Fruit fly (Drosophila melanogaster) whole organism, pupa: ENCODE data around the gene CG14322.

ENCODE experiments used
- CG10348 ChIP-seq: fragments of 200-800 bp; sonication (Bioruptor generic); IDR thresholded peaks from 2 replicates; pipeline ENCODE4 v1.3.6; 2022; ENCODE audit warnings: missing biosample characterization, missing genetic modification characterization
- CG14655 ChIP-seq: fragments of 200-800 bp; sonication (Bioruptor generic); optimal IDR thresholded peaks from 3 replicates; lab custom pipeline; 2017; ENCODE audit warnings: mild to moderate bottlenecking, missing biosample characterization, missing genetic modification reagents, missing genetic modification characterization
- CG15710 ChIP-seq: fragments of 200-800 bp; sonication (Bioruptor generic); optimal IDR thresholded peaks from 2 replicates; lab custom pipeline; 2018; ENCODE audit warnings: missing biosample characterization, mild to moderate bottlenecking, missing genetic modification characterization, moderate library complexity
- CG4496 ChIP-seq: fragments of 200-800 bp; sonication (Bioruptor generic); IDR thresholded peaks from 3 replicates; pipeline ENCODE4 v1.3.6; 2022; ENCODE audit warnings: missing biosample characterization, missing genetic modification characterization
- CG8159 ChIP-seq: fragments of 200-800 bp; sonication (Bioruptor generic); optimal IDR thresholded peaks from 3 replicates; lab custom pipeline; 2018; ENCODE audit warnings: missing biosample characterization, mild to moderate bottlenecking, missing genetic modification characterization, moderate library complexity
- CG9948 ChIP-seq: fragments of 200-800 bp; sonication (Bioruptor generic); optimal IDR thresholded peaks from 2 replicates; lab custom pipeline; 2018; ENCODE audit warnings: missing biosample characterization, mild to moderate bottlenecking, missing genetic modification characterization, moderate library complexity
- EcR ChIP-seq: fragments of 200-800 bp; sonication (Bioruptor generic); optimal IDR thresholded peaks from 3 replicates; lab custom pipeline; 2019; ENCODE audit warnings: missing biosample characterization, missing genetic modification characterization, mild to moderate bottlenecking, moderate library complexity, missing genetic modification reagents
- Ets98B ChIP-seq: fragments of 200-800 bp; sonication (Bioruptor generic); IDR thresholded peaks from 2 replicates; pipeline ENCODE4 v1.3.6; 2022; ENCODE audit warnings: missing biosample characterization, missing genetic modification characterization
- Pif1A ChIP-seq: fragments of 200-800 bp; sonication (Bioruptor generic); optimal IDR thresholded peaks from 3 replicates; lab custom pipeline; 2016; ENCODE audit warnings: missing biosample characterization, missing genetic modification characterization
- Pif1B ChIP-seq: fragments of 200-800 bp; sonication (Bioruptor generic); optimal IDR thresholded peaks from 3 replicates; lab custom pipeline; 2016; ENCODE audit warnings: missing biosample characterization, missing genetic modification characterization
- fd96Ca ChIP-seq: fragments of 200-800 bp; sonication (Bioruptor generic); IDR thresholded peaks from 3 replicates; pipeline ENCODE4 v1.3.6; 2022; ENCODE audit warnings: missing biosample characterization, missing genetic modification characterization
- gl ChIP-seq: fragments of 200-800 bp; sonication (Bioruptor generic); optimal IDR thresholded peaks from 2 replicates; lab custom pipeline; 2018; ENCODE audit warnings: missing biosample characterization, mild to moderate bottlenecking, missing genetic modification characterization

- TF ChIP-seq Pif1A (GFP tag; lab: Kevin White, UChicago) (no peak), CG8159 (tag; lab: Kevin White, UChicago) (no peak), fd96Ca (GFP tag; lab: Robert Waterston, UW) (no peak), Pif1B (GFP tag; lab: Kevin White, UChicago) (no peak), CG10348 (no peak), EcR (GFP tag; lab: Kevin White, UChicago) (no peak), CG14655 (GFP tag; lab: Kevin White, UChicago) (no peak), gl (no peak), Ets98B (GFP tag; lab: Robert Waterston, UW) (no peak), CG15710 (tag; lab: Kevin White, UChicago) (no peak), CG4496 (GFP tag; lab: Robert Waterston, UW) (no peak), CG9948 (no peak)
These were observed 39.4 kb downstream of the CG14322 start, which contains the start of gene CG31249 for dm6 chr3R:17686875-17687274.
